Worm (Caenorhabditis elegans) whole organism, early embryonic: ENCODE data around the gene pgl-1.

ENCODE experiments used
- B0310.2 ChIP-seq: sonication (generic microtip); optimal IDR thresholded peaks from 2 replicates; lab custom pipeline; 2016; ENCODE audit warnings: mild to moderate bottlenecking, missing genetic modification characterization, missing compliant biosample characterization
- F13C5.2 ChIP-seq: sonication (generic microtip); optimal IDR thresholded peaks from 2 replicates; lab custom pipeline; 2017; ENCODE audit warnings: mild to moderate bottlenecking, missing genetic modification characterization, inconsistent platforms, missing compliant biosample characterization
- aly-1 ChIP-seq: sonication (generic microtip); optimal IDR thresholded peaks from 2 replicates; lab custom pipeline; 2016; ENCODE audit warnings: missing genetic modification characterization, missing compliant biosample characterization
- ama-1 ChIP-seq: fragments of 150-350 bp; optimal IDR thresholded peaks from 2 replicates; lab custom pipeline; 2014
- ceh-13 ChIP-seq: fragments of 200-800 bp; sonication (Bioruptor generic); optimal IDR thresholded peaks from 2 replicates; lab custom pipeline; 2018; ENCODE audit warnings: mild to moderate bottlenecking, missing genetic modification characterization, missing compliant biosample characterization
- ceh-36 ChIP-seq: sonication (generic microtip); optimal IDR thresholded peaks from 2 replicates; lab custom pipeline; 2016; ENCODE audit warnings: missing genetic modification characterization, inconsistent platforms, missing compliant biosample characterization
- ets-7 ChIP-seq: sonication (generic microtip); optimal IDR thresholded peaks from 2 replicates; lab custom pipeline; 2016; ENCODE audit warnings: missing genotype, missing genetic modification characterization, missing compliant biosample characterization
- flt-1 ChIP-seq: fragments of 200-800 bp; sonication (Bioruptor generic); IDR thresholded peaks from 2 replicates; pipeline ENCODE4 v1.3.6; 2022; ENCODE audit warnings: missing genetic modification characterization, missing compliant biosample characterization
- hmbx-1 ChIP-seq: sonication (generic microtip); optimal IDR thresholded peaks from 2 replicates; lab custom pipeline; 2016; ENCODE audit warnings: mild to moderate bottlenecking, missing genetic modification characterization, missing compliant biosample characterization
- hmg-4 ChIP-seq: fragments of 200-800 bp; sonication (Bioruptor generic); optimal IDR thresholded peaks from 2 replicates; lab custom pipeline; 2018; ENCODE audit warnings: mild to moderate bottlenecking, missing genetic modification characterization, missing compliant biosample characterization
- hnd-1 ChIP-seq: sonication (generic microtip); optimal IDR thresholded peaks from 2 replicates; lab custom pipeline; 2016; ENCODE audit warnings: missing genetic modification characterization, missing compliant biosample characterization
- pes-1 ChIP-seq: fragments of 200-800 bp; sonication (Bioruptor generic); IDR thresholded peaks from 2 replicates; pipeline ENCODE4 v1.3.6; 2022; ENCODE audit warnings: missing genetic modification reagents, missing genetic modification characterization, missing compliant biosample characterization
- scrt-1 ChIP-seq: fragments of 200-800 bp; sonication (Bioruptor generic); IDR thresholded peaks from 2 replicates; pipeline ENCODE4 v1.3.6; 2022; ENCODE audit warnings: missing genetic modification characterization, missing compliant biosample characterization
- sea-1 ChIP-seq: fragments of 200-800 bp; sonication (Bioruptor generic); conservative IDR thresholded peaks from 2 replicates; pipeline ENCODE4 v1.3.6; 2022; ENCODE audit warnings: missing genetic modification characterization, missing compliant biosample characterization
- tbx-11 ChIP-seq: fragments of 200-800 bp; sonication (Bioruptor generic); IDR thresholded peaks from 2 replicates; pipeline ENCODE4 v1.3.6; 2022; ENCODE audit warnings: missing genetic modification characterization, missing compliant biosample characterization
- tbx-37 ChIP-seq: fragments of 200-800 bp; sonication (Bioruptor generic); conservative IDR thresholded peaks from 2 replicates; pipeline ENCODE4 v1.3.6; 2022; ENCODE audit warnings: missing genetic modification reagents, missing genetic modification characterization, missing compliant biosample characterization
- tra-4 ChIP-seq: sonication (generic microtip); optimal IDR thresholded peaks from 2 replicates; lab custom pipeline; 2017; ENCODE audit warnings: missing genetic modification characterization, missing compliant biosample characterization

The pgl-1 gene

DNA sequence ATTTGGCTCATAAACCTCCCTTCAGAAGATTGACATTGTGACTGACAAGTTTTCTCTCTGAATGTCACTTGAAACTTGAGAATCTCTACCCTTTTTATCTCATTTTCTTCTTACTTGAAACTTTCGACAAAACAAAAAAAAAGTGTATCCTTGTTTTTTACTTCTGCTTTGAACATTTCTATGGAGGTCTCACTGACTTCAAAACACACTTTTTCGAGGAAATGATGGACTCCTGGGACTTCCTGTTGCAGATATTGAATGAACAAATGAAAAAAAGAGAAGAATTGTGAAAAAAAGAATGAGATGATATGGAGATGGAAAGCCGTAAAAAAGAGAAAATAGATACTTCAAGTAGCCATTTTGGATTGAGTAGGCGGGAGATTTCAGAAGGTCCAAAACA is 36.0 kb downstream of the pgl-1 start:
- no peak for TF ChIP-seq ceh-36 (tag; lab: Kevin White, UChicago)
- no peak for TF ChIP-seq pes-1
- no peak for TF ChIP-seq ama-1 (lab: Kevin White, UChicago)
- TF ChIP-seq hmbx-1 (tag; lab: Kevin White, UChicago): no peak
- TF ChIP-seq aly-1 (tag; lab: Kevin White, UChicago): no peak
- no peak for TF ChIP-seq flt-1 (GFP tag; lab: Robert Waterston, UW)

DNA sequence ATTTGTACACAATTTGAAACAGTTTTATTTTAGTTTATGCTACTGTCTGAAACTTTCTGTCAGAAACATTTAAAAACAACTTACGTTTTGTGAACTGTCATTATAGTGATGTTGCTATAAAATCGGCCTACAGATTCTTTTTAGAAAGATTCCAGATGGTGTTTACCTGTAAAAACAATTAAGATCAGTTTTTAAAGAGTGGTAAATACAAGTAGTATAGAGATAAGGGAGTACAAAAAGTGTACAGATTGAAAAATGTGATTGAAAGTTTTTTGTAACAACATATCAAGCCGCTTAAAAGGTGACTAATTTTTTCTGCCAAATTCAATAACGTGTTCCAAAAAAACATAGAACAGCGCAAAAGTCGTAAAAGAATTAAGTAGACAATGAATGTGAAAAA is 39.6 kb downstream of the pgl-1 start, which contains the start of gene npr-12:
TSS of gene npr-12 (minus strand) at position 101 of the 400 bp plus-strand sequence.
- TF ChIP-seq B0310.2 (tag; lab: Kevin White, UChicago): no peak
- no peak for TF ChIP-seq ceh-36 (tag; lab: Kevin White, UChicago)
- no peak for TF ChIP-seq aly-1 (tag; lab: Kevin White, UChicago)
- TF ChIP-seq sea-1: no peak
- no peak for TF ChIP-seq ama-1 (lab: Kevin White, UChicago)
- no peak for TF ChIP-seq ceh-13
- no peak for TF ChIP-seq tra-4 (tag; lab: Kevin White, UChicago)
- TF ChIP-seq hmg-4 (GFP tag; lab: Kevin White, UChicago): no peak
- TF ChIP-seq tbx-11 (GFP tag; lab: Robert Waterston, UW): no peak
- TF ChIP-seq flt-1 (GFP tag; lab: Robert Waterston, UW): no peak
- TF ChIP-seq hnd-1 (tag; lab: Kevin White, UChicago): no peak
- TF ChIP-seq scrt-1 (GFP tag; lab: Robert Waterston, UW): no peak
- TF ChIP-seq pes-1: no peak
- TF ChIP-seq tbx-37 (GFP tag; lab: Robert Waterston, UW): no peak
- no peak for TF ChIP-seq F13C5.2
- no peak for TF ChIP-seq hmbx-1 (tag; lab: Kevin White, UChicago)
- no peak for TF ChIP-seq ets-7

DNA sequence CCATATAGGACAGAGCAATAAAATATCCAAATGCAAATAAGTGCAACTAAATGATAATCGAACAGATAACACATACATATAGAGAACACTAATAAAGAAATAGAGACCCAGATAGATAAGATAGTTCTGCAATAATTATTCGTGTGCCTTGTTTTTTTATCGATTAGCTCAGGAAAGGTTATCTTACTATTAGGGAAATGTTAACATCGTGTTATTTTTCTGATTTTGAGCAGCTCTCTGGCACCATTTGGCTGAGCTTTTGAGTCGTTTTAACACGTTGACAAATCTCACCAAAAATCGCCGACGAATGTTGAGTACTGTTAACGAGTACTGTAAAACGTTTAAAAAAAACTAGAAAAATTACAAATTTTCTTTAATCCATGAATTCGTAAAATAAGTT is 48.7 kb downstream of the pgl-1 start, which contains the start of gene cest-6:
TSS of gene cest-6 (minus strand) at position 101 of the 400 bp plus-strand sequence.
- TF ChIP-seq tbx-11 (GFP tag; lab: Robert Waterston, UW) (no peak), F13C5.2 (no peak), hmg-4 (GFP tag; lab: Kevin White, UChicago) (no peak), tra-4 (tag; lab: Kevin White, UChicago) (no peak), scrt-1 (GFP tag; lab: Robert Waterston, UW) (no peak), ets-7 (no peak), ceh-36 (tag; lab: Kevin White, UChicago) (no peak), aly-1 (tag; lab: Kevin White, UChicago) (no peak), tbx-37 (GFP tag; lab: Robert Waterston, UW) (no peak)

DNA sequence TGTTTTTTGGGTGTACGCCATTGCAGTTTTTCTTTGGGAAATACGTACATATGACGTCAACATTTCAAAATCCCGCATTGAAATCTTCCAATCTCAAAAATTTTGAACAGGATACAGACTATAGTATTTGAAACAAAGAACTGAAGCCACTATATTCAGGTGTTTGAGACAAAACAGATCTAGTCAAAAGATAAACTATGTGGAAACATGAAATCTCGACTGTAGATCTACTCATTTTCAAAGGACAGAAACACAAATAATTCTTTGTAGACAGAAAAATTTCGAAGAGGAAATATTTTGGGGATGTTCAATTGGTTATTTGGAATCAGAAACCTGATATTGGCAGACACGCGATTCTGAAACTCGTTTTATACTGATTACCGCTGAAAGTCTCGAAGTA is 51.6 kb downstream of the pgl-1 start:
- TF ChIP-seq ama-1 (lab: Kevin White, UChicago) (no peak), pes-1 (no peak), ets-7 (no peak), scrt-1 (GFP tag; lab: Robert Waterston, UW) (no peak), tbx-11 (GFP tag; lab: Robert Waterston, UW) (no peak), F13C5.2 (no peak), hnd-1 (tag; lab: Kevin White, UChicago) (no peak), tra-4 (tag; lab: Kevin White, UChicago) (no peak), ceh-36 (tag; lab: Kevin White, UChicago) (no peak), flt-1 (GFP tag; lab: Robert Waterston, UW) (no peak), tbx-37 (GFP tag; lab: Robert Waterston, UW) (no peak), aly-1 (tag; lab: Kevin White, UChicago) (no peak), hmg-4 (GFP tag; lab: Kevin White, UChicago) (no peak), ceh-13 (no peak), B0310.2 (tag; lab: Kevin White, UChicago) (no peak)
